Worm (Caenorhabditis elegans) whole organism, mixed stage, embryonic: ENCODE results near the gene oac-53.

Source experiments
- M03D4.4 ChIP-seq: sonication (generic microtip); optimal IDR thresholded peaks from 2 replicates; lab custom pipeline; 2017; ENCODE audit warnings: mild to moderate bottlenecking, missing genetic modification characterization, missing compliant biosample characterization
- bed-3 ChIP-seq: fragments of 200-800 bp; sonication (Bioruptor generic); optimal IDR thresholded peaks from 3 replicates; lab custom pipeline; 2018; ENCODE audit warnings: mild to moderate bottlenecking, missing genetic modification characterization, moderate library complexity, missing compliant biosample characterization
- ceh-39 ChIP-seq: fragments of 150-350 bp; optimal IDR thresholded peaks from 2 replicates; lab custom pipeline; 2014; ENCODE audit warnings: missing biosample characterization, missing genetic modification characterization
- ceh-43 ChIP-seq: fragments of 200-800 bp; sonication (Bioruptor generic); optimal IDR thresholded peaks from 2 replicates; lab custom pipeline; 2018; ENCODE audit warnings: mild to moderate bottlenecking, missing genetic modification characterization, moderate library complexity, missing compliant biosample characterization
- ceh-83 ChIP-seq: fragments of 200-800 bp; sonication (Bioruptor generic); optimal IDR thresholded peaks from 2 replicates; lab custom pipeline; 2018; ENCODE audit warnings: mild to moderate bottlenecking, missing genetic modification characterization, missing compliant biosample characterization
- ces-1 ChIP-seq: fragments of 150-350 bp; optimal IDR thresholded peaks from 2 replicates; lab custom pipeline; 2014; ENCODE audit warnings: missing biosample characterization, missing genetic modification reagents, missing genetic modification characterization
- drap-1 ChIP-seq: fragments of 200-800 bp; sonication (Bioruptor generic); optimal IDR thresholded peaks from 3 replicates; lab custom pipeline; 2018; ENCODE audit warnings: mild to moderate bottlenecking, missing genetic modification characterization, missing compliant biosample characterization
- elt-1 ChIP-seq: sonication (generic microtip); optimal IDR thresholded peaks from 2 replicates; lab custom pipeline; 2017; ENCODE audit warnings: missing genetic modification characterization, mild to moderate bottlenecking, missing compliant biosample characterization, antibody characterized with exemption, moderate library complexity, borderline replicate concordance; ENCODE audit not compliant: insufficient read depth
- elt-3 ChIP-seq: fragments of 150-350 bp; optimal IDR thresholded peaks from 2 replicates; lab custom pipeline; 2014; ENCODE audit warnings: missing biosample characterization, missing genetic modification characterization
- flh-1 ChIP-seq: fragments of 200-800 bp; sonication (Bioruptor generic); optimal IDR thresholded peaks from 2 replicates; lab custom pipeline; 2018; ENCODE audit warnings: mild to moderate bottlenecking, missing genetic modification characterization, moderate library complexity, missing compliant biosample characterization
- ham-2 ChIP-seq: fragments of 200-800 bp; sonication (Bioruptor generic); optimal IDR thresholded peaks from 2 replicates; lab custom pipeline; 2018; ENCODE audit warnings: mild to moderate bottlenecking, missing genetic modification characterization, missing compliant biosample characterization
- hlh-1 ChIP-seq: fragments of 150-350 bp; optimal IDR thresholded peaks from 2 replicates; lab custom pipeline; 2014; ENCODE audit warnings: missing biosample characterization, missing genetic modification reagents, missing genetic modification characterization
- lin-13 ChIP-seq: fragments of 150-350 bp; optimal IDR thresholded peaks from 2 replicates; lab custom pipeline; 2014; ENCODE audit warnings: missing biosample characterization, missing genetic modification characterization
- lin-32 ChIP-seq: fragments of 200-800 bp; sonication (Bioruptor generic); optimal IDR thresholded peaks from 2 replicates; lab custom pipeline; 2018; ENCODE audit warnings: mild to moderate bottlenecking, missing genetic modification characterization, missing compliant biosample characterization
- mab-5 ChIP-seq: fragments of 150-350 bp; optimal IDR thresholded peaks from 2 replicates; lab custom pipeline; 2014; ENCODE audit warnings: missing biosample characterization, missing genetic modification characterization
- mep-1 ChIP-seq: fragments of 150-350 bp; optimal IDR thresholded peaks from 2 replicates; lab custom pipeline; 2017; ENCODE audit warnings: missing biosample characterization, missing genetic modification reagents, missing genetic modification characterization, inconsistent platforms
- mls-2 ChIP-seq: sonication (generic microtip); optimal IDR thresholded peaks from 2 replicates; lab custom pipeline; 2016; ENCODE audit warnings: mild to moderate bottlenecking, missing genetic modification characterization, moderate library complexity, missing compliant biosample characterization
- nhr-12 ChIP-seq: fragments of 150-350 bp; optimal IDR thresholded peaks from 2 replicates; lab custom pipeline; 2014; ENCODE audit warnings: missing biosample characterization, missing genetic modification characterization
- nhr-2 ChIP-seq: fragments of 150-350 bp; optimal IDR thresholded peaks from 2 replicates; lab custom pipeline; 2014; ENCODE audit warnings: missing biosample characterization, missing genetic modification characterization
- nhr-237 ChIP-seq: fragments of 150-350 bp; optimal IDR thresholded peaks from 2 replicates; lab custom pipeline; 2014; ENCODE audit warnings: missing biosample characterization, missing genetic modification characterization
- nhr-28 ChIP-seq: fragments of 150-350 bp; optimal IDR thresholded peaks from 2 replicates; lab custom pipeline; 2014; ENCODE audit warnings: missing biosample characterization, missing genetic modification characterization
- nhr-76 ChIP-seq: sonication (generic microtip); optimal IDR thresholded peaks from 2 replicates; lab custom pipeline; 2017; ENCODE audit warnings: missing biosample characterization, missing genetic modification characterization
- pha-4 ChIP-seq: fragments of 150-350 bp; optimal IDR thresholded peaks from 2 replicates; lab custom pipeline; 2018; ENCODE audit warnings: missing biosample characterization, missing genetic modification reagents, missing genetic modification characterization
- snpc-4 ChIP-seq: fragments of 150-350 bp; optimal IDR thresholded peaks from 2 replicates; lab custom pipeline; 2014; ENCODE audit warnings: missing biosample characterization, missing genetic modification characterization
- sptf-1 ChIP-seq: sonication (generic microtip); optimal IDR thresholded peaks from 2 replicates; lab custom pipeline; 2017; ENCODE audit warnings: mild to moderate bottlenecking, missing genetic modification characterization, moderate library complexity, missing compliant biosample characterization
- unc-120 ChIP-seq: sonication (generic microtip); optimal IDR thresholded peaks from 2 replicates; lab custom pipeline; 2017; ENCODE audit warnings: missing genetic modification characterization, missing compliant biosample characterization; ENCODE audit not compliant: poor library complexity, severe bottlenecking
- unc-39 ChIP-seq: fragments of 150-350 bp; optimal IDR thresholded peaks from 2 replicates; lab custom pipeline; 2014; ENCODE audit warnings: missing biosample characterization, missing genetic modification characterization
- unc-62 ChIP-seq: fragments of 150-350 bp; optimal IDR thresholded peaks from 2 replicates; lab custom pipeline; 2014; ENCODE audit warnings: missing biosample characterization, missing genetic modification reagents, missing genetic modification characterization
- zip-8 ChIP-seq: fragments of 150-350 bp; optimal IDR thresholded peaks from 2 replicates; lab custom pipeline; 2014; ENCODE audit warnings: missing biosample characterization, missing genetic modification characterization
- ztf-11 ChIP-seq: fragments of 150-350 bp; optimal IDR thresholded peaks from 2 replicates; lab custom pipeline; 2014; ENCODE audit warnings: missing biosample characterization, missing genetic modification characterization

The oac-53 gene

ce11 chrV:16627962-16628361 lies at the start of gene oac-53:
oac-53 (minus strand) TSS chrV:16627970.
- no peak for TF ChIP-seq pha-4 (tag; lab: Kevin White, UChicago)
- TF ChIP-seq ceh-39, result no peak
- no peak for TF ChIP-seq lin-32 (GFP tag; lab: Kevin White, UChicago)
- no peak for TF ChIP-seq unc-62 (GFP tag; lab: Kevin White, UChicago)
- TF ChIP-seq nhr-76 (tag; lab: Kevin White, UChicago), result no peak
- TF ChIP-seq nhr-2 (tag; lab: Kevin White, UChicago), result no peak
- no peak for TF ChIP-seq ztf-11 (tag; lab: Kevin White, UChicago)
- TF ChIP-seq M03D4.4 (tag; lab: Kevin White, UChicago), result no peak
- TF ChIP-seq hlh-1 (tag; lab: Kevin White, UChicago), result no peak
- no peak for TF ChIP-seq zip-8 (tag; lab: Kevin White, UChicago)
- no peak for TF ChIP-seq nhr-237 (tag; lab: Kevin White, UChicago)
- no peak for TF ChIP-seq elt-1
- TF ChIP-seq ceh-43 (GFP tag; lab: Kevin White, UChicago), result no peak
- no peak for TF ChIP-seq sptf-1 (tag; lab: Kevin White, UChicago)

- TF ChIP-seq mep-1 (tag; lab: Kevin White, UChicago) (no peak), ceh-43 (GFP tag; lab: Kevin White, UChicago) (no peak), flh-1 (no peak), pha-4 (tag; lab: Kevin White, UChicago) (no peak)
Observed at ce11 chrV:16675553-16675952, 47.8 kb upstream of the oac-53 start, which contains the start of gene srz-1. srz-1 (plus strand) TSS chrV:16675853.

- no peak for TF ChIP-seq ham-2
- TF ChIP-seq elt-1, result no peak
- TF ChIP-seq ceh-83 (GFP tag; lab: Kevin White, UChicago), result no peak
- TF ChIP-seq mab-5, result no peak
- no peak for TF ChIP-seq nhr-28
- no peak for TF ChIP-seq nhr-237 (tag; lab: Kevin White, UChicago)
- TF ChIP-seq M03D4.4 (tag; lab: Kevin White, UChicago), result no peak
- TF ChIP-seq pha-4 (tag; lab: Kevin White, UChicago), result no peak
- TF ChIP-seq zip-8 (tag; lab: Kevin White, UChicago), result no peak
- no peak for TF ChIP-seq unc-39 (tag; lab: Kevin White, UChicago)
- TF ChIP-seq snpc-4, result no peak
- no peak for TF ChIP-seq lin-32 (GFP tag; lab: Kevin White, UChicago)
- TF ChIP-seq ceh-43 (GFP tag; lab: Kevin White, UChicago), result no peak
- no peak for TF ChIP-seq elt-3
- TF ChIP-seq sptf-1 (tag; lab: Kevin White, UChicago), result no peak
- TF ChIP-seq bed-3 (GFP tag; lab: Kevin White, UChicago), result no peak
- TF ChIP-seq mls-2 (tag; lab: Kevin White, UChicago), result no peak
- no peak for TF ChIP-seq drap-1
Observed at ce11 chrV:16674399-16674798, 46.6 kb upstream of the oac-53 start.

ce11 chrV:16672198-16672597 lies 44.4 kb upstream of the oac-53 start, which contains the start of gene F14F8.8:
F14F8.8 (minus strand) TSS chrV:16672298.
- no peak for TF ChIP-seq lin-13 (tag; lab: Kevin White, UChicago)
- no peak for TF ChIP-seq nhr-237 (tag; lab: Kevin White, UChicago)
- no peak for TF ChIP-seq ceh-83 (GFP tag; lab: Kevin White, UChicago)
- no peak for TF ChIP-seq nhr-76 (tag; lab: Kevin White, UChicago)
- TF ChIP-seq mep-1 (tag; lab: Kevin White, UChicago), result no peak

ce11 chrV:16671190-16671589 lies 43.4 kb upstream of the oac-53 start, which contains the start of gene str-61:
str-61 (minus strand) TSS chrV:16671290.
- TF ChIP-seq mls-2 (tag; lab: Kevin White, UChicago), result no peak
- no peak for TF ChIP-seq ceh-39
- TF ChIP-seq sptf-1 (tag; lab: Kevin White, UChicago), result no peak
- TF ChIP-seq nhr-2 (tag; lab: Kevin White, UChicago), result no peak
- no peak for TF ChIP-seq mab-5
- no peak for TF ChIP-seq hlh-1 (tag; lab: Kevin White, UChicago)
- TF ChIP-seq bed-3 (GFP tag; lab: Kevin White, UChicago), result no peak
- no peak for TF ChIP-seq snpc-4
- no peak for TF ChIP-seq lin-13 (tag; lab: Kevin White, UChicago)
- TF ChIP-seq nhr-12 (tag; lab: Kevin White, UChicago), result no peak
- TF ChIP-seq unc-120 (tag; lab: Kevin White, UChicago), result no peak
- TF ChIP-seq ceh-43 (GFP tag; lab: Kevin White, UChicago), result no peak
- no peak for TF ChIP-seq ces-1
- TF ChIP-seq nhr-76 (tag; lab: Kevin White, UChicago), result no peak
- no peak for TF ChIP-seq flh-1
- no peak for TF ChIP-seq unc-39 (tag; lab: Kevin White, UChicago)
- no peak for TF ChIP-seq zip-8 (tag; lab: Kevin White, UChicago)
- TF ChIP-seq, all 35 proteins: peak for 0
